Fruit fly (Drosophila melanogaster) whole organism, embryonic: ENCODE data around the gene Bet1.
A peak's percentile ranks its signal among the peaks of the same experiment; 100 is the strongest.

Experiments used
- Aef1 ChIP-seq: fragments of 200-800 bp; sonication (Bioruptor generic); IDR thresholded peaks from 3 replicates; pipeline ENCODE4 v1.3.6; 2022; ENCODE audit warnings: missing biosample characterization, missing genetic modification characterization
- CG10209 ChIP-seq: fragments of 200-800 bp; sonication (Bioruptor generic); optimal IDR thresholded peaks from 3 replicates; lab custom pipeline; 2017; ENCODE audit warnings: missing biosample characterization, mild to moderate bottlenecking, missing genetic modification characterization, missing genetic modification reagents
- CG13775 ChIP-seq: fragments of 200-800 bp; sonication (Bioruptor generic); optimal IDR thresholded peaks from 3 replicates; lab custom pipeline; 2017; ENCODE audit warnings: missing biosample characterization, mild to moderate bottlenecking, missing genetic modification characterization
- CG15514 ChIP-seq: fragments of 200-800 bp; sonication (Bioruptor generic); optimal IDR thresholded peaks from 3 replicates; lab custom pipeline; 2017; ENCODE audit warnings: missing biosample characterization, missing genetic modification characterization, mild to moderate bottlenecking, moderate library complexity, missing genetic modification reagents
- CG15601 ChIP-seq: fragments of 200-800 bp; sonication (Bioruptor generic); optimal IDR thresholded peaks from 3 replicates; lab custom pipeline; 2019; ENCODE audit warnings: missing biosample characterization, mild to moderate bottlenecking, missing genetic modification characterization, moderate library complexity
- CG17186 ChIP-seq: fragments of 200-800 bp; sonication (Bioruptor generic); optimal IDR thresholded peaks from 3 replicates; lab custom pipeline; 2017; ENCODE audit warnings: missing biosample characterization, missing genetic modification reagents, missing genetic modification characterization
- CG17568 ChIP-seq: fragments of 200-800 bp; sonication (Bioruptor generic); optimal IDR thresholded peaks from 2 replicates; lab custom pipeline; 2018; ENCODE audit warnings: missing biosample characterization, mild to moderate bottlenecking, missing genetic modification characterization, moderate library complexity
- CG17912 ChIP-seq: fragments of 200-800 bp; sonication (Bioruptor generic); optimal IDR thresholded peaks from 2 replicates; lab custom pipeline; 2018; ENCODE audit warnings: missing biosample characterization, mild to moderate bottlenecking, missing genetic modification characterization
- CG18599 ChIP-seq: fragments of 200-800 bp; sonication (Bioruptor generic); optimal IDR thresholded peaks from 3 replicates; lab custom pipeline; 2017; ENCODE audit warnings: missing biosample characterization, missing genetic modification characterization, mild to moderate bottlenecking, moderate library complexity, missing genetic modification reagents
- CG6654 ChIP-seq: fragments of 200-800 bp; sonication (Bioruptor generic); optimal IDR thresholded peaks from 2 replicates; lab custom pipeline; 2017; ENCODE audit warnings: missing biosample characterization, mild to moderate bottlenecking, missing genetic modification characterization
- CG6689 ChIP-seq: fragments of 200-800 bp; sonication (Bioruptor generic); IDR thresholded peaks from 2 replicates; pipeline ENCODE4 v1.3.6; 2022; ENCODE audit warnings: missing biosample characterization, missing genetic modification characterization
- CG8765 ChIP-seq: fragments of 200-800 bp; sonication (Bioruptor generic); IDR thresholded peaks from 2 replicates; pipeline ENCODE4 v1.3.6; 2022; ENCODE audit warnings: missing biosample characterization, missing genetic modification characterization
- CoRest ChIP-seq: fragments of 200-800 bp; sonication (Bioruptor generic); optimal IDR thresholded peaks from 3 replicates; lab custom pipeline; 2018; ENCODE audit warnings: missing biosample characterization, mild to moderate bottlenecking, missing genetic modification characterization, moderate library complexity
- D ChIP-seq, 2 experiments: fragments of 200-800 bp in 1 of 2; fragments of >200 bp in 1 of 2; sonication (Bioruptor generic) in 1 of 2; optimal IDR thresholded peaks; 2 replicates in 1 of 2; 3 replicates in 1 of 2; lab custom pipeline; 2017; ENCODE audit warnings: mild to moderate bottlenecking in 1 of 2, missing biosample characterization in 1 of 2, missing genetic modification characterization in 1 of 2, missing genetic modification reagents in 1 of 2
- E2f2 ChIP-seq: fragments of 200-800 bp; sonication (Bioruptor generic); IDR thresholded peaks from 2 replicates; pipeline ENCODE4 v1.3.6; 2022; ENCODE audit warnings: missing biosample characterization, missing genetic modification characterization
- Elba2 ChIP-seq: fragments of 200-800 bp; sonication (Bioruptor generic); optimal IDR thresholded peaks from 3 replicates; lab custom pipeline; 2016; ENCODE audit warnings: missing biosample characterization, missing genetic modification characterization
- GATAe ChIP-seq: fragments of 200-800 bp; sonication (Bioruptor generic); conservative IDR thresholded peaks from 2 replicates; pipeline ENCODE4 v1.3.6; 2022; ENCODE audit warnings: missing biosample characterization, missing genetic modification characterization
- Lim3 ChIP-seq: fragments of 200-800 bp; sonication (Bioruptor generic); IDR thresholded peaks from 2 replicates; pipeline ENCODE4 v1.3.6; 2022; ENCODE audit warnings: missing biosample characterization, missing genetic modification characterization
- Max ChIP-seq: fragments of 200-800 bp; sonication (Bioruptor generic); optimal IDR thresholded peaks from 2 replicates; lab custom pipeline; 2016; ENCODE audit warnings: missing biosample characterization, mild to moderate bottlenecking, missing genetic modification characterization
- NFAT ChIP-seq: fragments of 200-800 bp; sonication (Bioruptor generic); IDR thresholded peaks from 2 replicates; pipeline ENCODE4 v1.3.6; 2022; ENCODE audit warnings: missing biosample characterization, missing genetic modification characterization
- Oli ChIP-seq: fragments of 200-800 bp; sonication (Bioruptor generic); optimal IDR thresholded peaks from 2 replicates; lab custom pipeline; 2018; ENCODE audit warnings: missing biosample characterization, mild to moderate bottlenecking, missing genetic modification characterization, moderate library complexity
- Pdp1 ChIP-seq, 2 experiments: fragments of 200-800 bp; sonication (Bioruptor generic); optimal IDR thresholded peaks; 3 replicates each; lab custom pipeline; 2016; ENCODE audit warnings: missing biosample characterization in 2 of 2, missing genetic modification characterization in 2 of 2, mild to moderate bottlenecking in 1 of 2, moderate library complexity in 1 of 2
- Rfx ChIP-seq: fragments of 200-800 bp; sonication (Bioruptor generic); IDR thresholded peaks from 2 replicates; pipeline ENCODE4 v1.3.6; 2022; ENCODE audit warnings: missing biosample characterization, missing genetic modification characterization
- ase ChIP-seq: fragments of 200-800 bp; sonication (Bioruptor generic); IDR thresholded peaks from 3 replicates; pipeline ENCODE4 v1.3.6; 2022; ENCODE audit warnings: missing biosample characterization, missing genetic modification characterization
- crol ChIP-seq: fragments of 200-800 bp; sonication (Bioruptor generic); IDR thresholded peaks from 2 replicates; pipeline ENCODE4 v1.3.6; 2022; ENCODE audit warnings: missing biosample characterization, missing genetic modification characterization
- cwo ChIP-seq: fragments of 200-800 bp; sonication (Bioruptor generic); optimal IDR thresholded peaks from 3 replicates; lab custom pipeline; 2017; ENCODE audit warnings: missing biosample characterization, missing genetic modification characterization, mild to moderate bottlenecking, moderate library complexity, missing genetic modification reagents
- dpn ChIP-seq, 2 experiments: fragments of 200-800 bp; sonication (Bioruptor generic); optimal IDR thresholded peaks; 3 replicates each; lab custom pipeline; 2016; ENCODE audit warnings: missing biosample characterization in 2 of 2, missing genetic modification characterization in 2 of 2
- exex ChIP-seq: fragments of 200-800 bp; sonication (Bioruptor generic); optimal IDR thresholded peaks from 4 replicates; lab custom pipeline; 2018; ENCODE audit warnings: missing biosample characterization, mild to moderate bottlenecking, missing genetic modification characterization, moderate library complexity
- ftz-f1 ChIP-seq: fragments of 200-800 bp; sonication (Bioruptor generic); optimal IDR thresholded peaks from 2 replicates; lab custom pipeline; 2016; ENCODE audit warnings: missing biosample characterization, missing genetic modification characterization
- jumu ChIP-seq: fragments of 200-800 bp; sonication (Bioruptor generic); optimal IDR thresholded peaks from 3 replicates; lab custom pipeline; 2016; ENCODE audit warnings: missing biosample characterization, missing genetic modification characterization
- kni ChIP-seq: fragments of 200-800 bp; sonication (Bioruptor generic); optimal IDR thresholded peaks from 3 replicates; lab custom pipeline; 2017; ENCODE audit warnings: mild to moderate bottlenecking, missing biosample characterization, missing genetic modification reagents, missing genetic modification characterization
- knrl ChIP-seq: fragments of 200-800 bp; sonication (Bioruptor generic); IDR thresholded peaks from 3 replicates; pipeline ENCODE4 v1.3.6; 2022; ENCODE audit warnings: missing biosample characterization, missing genetic modification characterization; ENCODE audit not compliant: partially characterized antibody
- maf-S ChIP-seq: fragments of 200-800 bp; sonication (Bioruptor generic); optimal IDR thresholded peaks from 2 replicates; lab custom pipeline; 2016; ENCODE audit warnings: missing biosample characterization, missing genetic modification characterization
- mam ChIP-seq: fragments of 200-800 bp; sonication (Bioruptor generic); optimal IDR thresholded peaks from 3 replicates; lab custom pipeline; 2016; ENCODE audit warnings: missing biosample characterization, missing genetic modification characterization
- pan ChIP-seq, 4 experiments: fragments of >200 bp in 3 of 4; fragments of 200-800 bp in 1 of 4; sonication (Bioruptor generic) in 1 of 4; optimal IDR thresholded peaks in 3 of 4; IDR thresholded peaks in 1 of 4; 2 replicates each; pipeline versions ENCODE4 v1.3.6 to Lab custom; 2017 to 2022; ENCODE audit warnings: missing biosample characterization in 2 of 4, missing genetic modification characterization in 2 of 4, mixed read lengths in 1 of 4
- sc ChIP-seq, 3 experiments: fragments of >200 bp in 2 of 3; fragments of 200-800 bp in 1 of 3; sonication (Bioruptor generic) in 1 of 3; optimal IDR thresholded peaks; 2 replicates in 2 of 3; 3 replicates in 1 of 3; lab custom pipeline; 2017; ENCODE audit warnings: mild to moderate bottlenecking in 1 of 3, missing biosample characterization in 1 of 3, missing genetic modification characterization in 1 of 3, missing genetic modification reagents in 1 of 3
- ssp ChIP-seq: fragments of 200-800 bp; sonication (Bioruptor generic); IDR thresholded peaks from 2 replicates; pipeline ENCODE4 v1.3.6; 2022; ENCODE audit warnings: missing biosample characterization, missing genetic modification characterization
- ttk ChIP-seq: fragments of 200-800 bp; sonication (Bioruptor generic); IDR thresholded peaks from 2 replicates; pipeline ENCODE4 v2.1.2; 2022; ENCODE audit warnings: missing biosample characterization, missing genetic modification characterization
- usp ChIP-seq: fragments of >200 bp; optimal IDR thresholded peaks from 2 replicates; lab custom pipeline; 2017; ENCODE audit warnings: missing biosample characterization, missing genetic modification characterization

Gene Bet1

dm6 chr3L:19268720-19269401 is 7.7 kb downstream of the Bet1 start, which contains the start of the genes Aldh7A1 and CG14085 (continued):
- peak; percentile 57; the same call in 1 of the 2 replicates for TF ChIP-seq NFAT (GFP tag; lab: Robert Waterston, UW)
- TF ChIP-seq ttk: no peak
- TF ChIP-seq maf-S (GFP tag; lab: Kevin White, UChicago): no peak
- TF ChIP-seq mam (GFP tag; lab: Kevin White, UChicago): no peak
- TF ChIP-seq Rfx (GFP tag; lab: Robert Waterston, UW): peak; percentile 21; the same call in 1 of the 2 replicates
- no peak for TF ChIP-seq CG13775 (GFP tag; lab: Kevin White, UChicago)
- TF ChIP-seq ftz-f1 (GFP tag; lab: Kevin White, UChicago): peak; percentile 36
- TF ChIP-seq ase (GFP tag; lab: Robert Waterston, UW): no peak
- peak; percentile 31 for TF ChIP-seq CG15514 (GFP tag; lab: Kevin White, UChicago)
- TF ChIP-seq knrl (GFP tag; lab: Robert Waterston, UW): no peak
- TF ChIP-seq exex (tag; lab: Kevin White, UChicago): peak; percentile 82
- peak; percentile 95 for TF ChIP-seq GATAe
- no peak for TF ChIP-seq D (optimal IDR thresholded peaks at IDR 0.05; lab: Kevin White, UChicago)
- TF ChIP-seq D (GFP tag; optimal IDR thresholded peaks at IDR 0.05; lab: Kevin White, UChicago): no peak
- TF ChIP-seq CG17568 (GFP tag; lab: Kevin White, UChicago): no peak
- TF ChIP-seq CG15601: peak; percentile 98
- TF ChIP-seq CG17912 (GFP tag; lab: Kevin White, UChicago): peak; percentile 30
- TF ChIP-seq E2f2 (GFP tag; lab: Robert Waterston, UW): no peak
- TF ChIP-seq Lim3 (GFP tag; lab: Robert Waterston, UW): no peak
- peak; percentile 99 for TF ChIP-seq crol (GFP tag; lab: Robert Waterston, UW)
- no peak for TF ChIP-seq Elba2 (GFP tag; lab: Kevin White, UChicago)
- no peak for TF ChIP-seq usp (GFP tag; lab: Kevin White, UChicago)
- peak; percentile 34 for TF ChIP-seq Max (GFP tag; lab: Kevin White, UChicago)
- TF ChIP-seq CG18599 (GFP tag; lab: Kevin White, UChicago): peak; percentile 40

- TF ChIP-seq jumu (GFP tag; lab: Kevin White, UChicago): no peak
- TF ChIP-seq CG6689: no peak
- TF ChIP-seq pan (optimal IDR thresholded peaks at IDR 0.05; lab: Kevin White, UChicago): no peak
- no peak for TF ChIP-seq pan (GFP tag; optimal IDR thresholded peaks at IDR 0.05 in 1 of 2, IDR thresholded peaks at IDR 0.05 in 1 of 2)
- TF ChIP-seq CG6654 (GFP tag; lab: Kevin White, UChicago): no peak
- no peak for TF ChIP-seq cwo (GFP tag; lab: Kevin White, UChicago)
- no peak for TF ChIP-seq CoRest (tag; lab: Kevin White, UChicago)
- TF ChIP-seq CG17186 (GFP tag; lab: Kevin White, UChicago): no peak
- no peak for TF ChIP-seq sc (optimal IDR thresholded peaks at IDR 0.05; lab: Kevin White, UChicago)
- no peak for TF ChIP-seq sc (GFP tag; optimal IDR thresholded peaks at IDR 0.05; lab: Kevin White, UChicago)
- no peak for TF ChIP-seq Pdp1 (GFP tag; optimal IDR thresholded peaks at IDR 0.05; lab: Kevin White, UChicago)
- TF ChIP-seq kni (GFP tag; lab: Kevin White, UChicago): no peak
- no peak for TF ChIP-seq Aef1 (GFP tag; lab: Robert Waterston, UW)
- no peak for TF ChIP-seq dpn (GFP tag; optimal IDR thresholded peaks at IDR 0.05; lab: Kevin White, UChicago)
- no peak for TF ChIP-seq ssp (GFP tag; lab: Robert Waterston, UW)
- no peak for TF ChIP-seq Oli (tag; lab: Kevin White, UChicago)
- no peak for TF ChIP-seq CG10209
- TF ChIP-seq CG8765 (GFP tag; lab: Robert Waterston, UW): no peak
- TF ChIP-seq, all 482 proteins: peak for 0
These were observed 9.3 kb downstream of the Bet1 start, which contains the start of gene CG14088 for dm6 chr3L:19270542-19270941. TSS of gene CG14088 (minus strand) at chr3L:19270642.
